Fruit fly (Drosophila melanogaster) whole organism, embryonic: Measurements from ENCODE around the gene Ns4.

Experiments
- Atf6 ChIP-seq: fragments of 200-800 bp; sonication (Bioruptor generic); IDR thresholded peaks from 2 replicates; pipeline ENCODE4 v1.3.6; 2022; ENCODE audit warnings: missing biosample characterization, missing genetic modification characterization
- Blimp-1 ChIP-seq: fragments of 200-800 bp; sonication (Bioruptor generic); optimal IDR thresholded peaks from 3 replicates; lab custom pipeline; 2018; ENCODE audit warnings: missing biosample characterization, missing genetic modification characterization, mild to moderate bottlenecking, moderate library complexity, missing genetic modification reagents
- CG10979 ChIP-seq: fragments of 200-800 bp; sonication (Bioruptor generic); optimal IDR thresholded peaks from 2 replicates; lab custom pipeline; 2018; ENCODE audit warnings: missing biosample characterization, mild to moderate bottlenecking, missing genetic modification characterization, moderate library complexity
- CG13775 ChIP-seq: fragments of 200-800 bp; sonication (Bioruptor generic); optimal IDR thresholded peaks from 3 replicates; lab custom pipeline; 2017; ENCODE audit warnings: missing biosample characterization, mild to moderate bottlenecking, missing genetic modification characterization
- CG14667 ChIP-seq: fragments of 200-800 bp; sonication (Bioruptor generic); IDR thresholded peaks from 2 replicates; pipeline ENCODE4 v1.3.6; 2022; ENCODE audit warnings: missing biosample characterization, missing genetic modification characterization
- CG15269 ChIP-seq: fragments of 200-800 bp; sonication (Bioruptor generic); optimal IDR thresholded peaks from 2 replicates; lab custom pipeline; 2018; ENCODE audit warnings: missing biosample characterization, mild to moderate bottlenecking, missing genetic modification characterization, moderate library complexity
- CG1603 ChIP-seq: fragments of 200-800 bp; sonication (Bioruptor generic); optimal IDR thresholded peaks from 2 replicates; lab custom pipeline; 2019; ENCODE audit warnings: missing biosample characterization, mild to moderate bottlenecking, missing genetic modification characterization, moderate library complexity
- CG16779 ChIP-seq: fragments of 200-800 bp; sonication (Bioruptor generic); IDR thresholded peaks from 2 replicates; pipeline ENCODE4 v1.3.6; 2022; ENCODE audit warnings: missing biosample characterization, missing genetic modification characterization
- CG17328 ChIP-seq: fragments of 200-800 bp; sonication (Bioruptor generic); IDR thresholded peaks from 2 replicates; pipeline ENCODE4 v1.3.6; 2022; ENCODE audit warnings: missing biosample characterization, missing genetic modification characterization
- CG30431 ChIP-seq: fragments of 200-800 bp; sonication (Bioruptor generic); optimal IDR thresholded peaks from 2 replicates; lab custom pipeline; 2017; ENCODE audit warnings: missing biosample characterization, missing genetic modification characterization
- CG32772 ChIP-seq: fragments of 200-800 bp; sonication (Bioruptor generic); IDR thresholded peaks from 2 replicates; pipeline ENCODE4 v1.3.6; 2022; ENCODE audit warnings: missing biosample characterization, missing genetic modification characterization
- CG3847 ChIP-seq: fragments of 200-800 bp; sonication (Bioruptor generic); IDR thresholded peaks from 2 replicates; pipeline ENCODE4 v1.3.6; 2022; ENCODE audit warnings: missing biosample characterization, missing genetic modification characterization
- CG4424 ChIP-seq: fragments of 200-800 bp; sonication (Bioruptor generic); optimal IDR thresholded peaks from 3 replicates; lab custom pipeline; 2016; ENCODE audit warnings: missing biosample characterization, missing genetic modification characterization
- CG4820 ChIP-seq: fragments of 200-800 bp; sonication (Bioruptor generic); optimal IDR thresholded peaks from 3 replicates; lab custom pipeline; 2016; ENCODE audit warnings: missing biosample characterization, missing genetic modification characterization
- CG7786 ChIP-seq: fragments of 200-800 bp; sonication (Bioruptor generic); optimal IDR thresholded peaks from 2 replicates; lab custom pipeline; 2016; ENCODE audit warnings: missing biosample characterization, missing genetic modification characterization
- CG8388 ChIP-seq: fragments of 200-800 bp; sonication (Bioruptor generic); optimal IDR thresholded peaks from 2 replicates; lab custom pipeline; 2019; ENCODE audit warnings: missing biosample characterization, mild to moderate bottlenecking, missing genetic modification characterization, moderate library complexity
- CG8765 ChIP-seq: fragments of 200-800 bp; sonication (Bioruptor generic); IDR thresholded peaks from 2 replicates; pipeline ENCODE4 v1.3.6; 2022; ENCODE audit warnings: missing biosample characterization, missing genetic modification characterization
- CG9609 ChIP-seq: fragments of 200-800 bp; sonication (Bioruptor generic); optimal IDR thresholded peaks from 3 replicates; lab custom pipeline; 2016; ENCODE audit warnings: missing biosample characterization, missing genetic modification characterization
- CG9727 ChIP-seq: fragments of 200-800 bp; sonication (Bioruptor generic); optimal IDR thresholded peaks from 3 replicates; lab custom pipeline; 2017; ENCODE audit warnings: missing biosample characterization, mild to moderate bottlenecking, missing genetic modification characterization
- Dll ChIP-seq: fragments of 200-800 bp; sonication (Bioruptor generic); IDR thresholded peaks from 4 replicates; pipeline ENCODE4 v1.3.6; 2022; ENCODE audit warnings: missing biosample characterization, missing genetic modification characterization; ENCODE audit not compliant: partially characterized antibody
- Doc2 ChIP-seq: fragments of 200-800 bp; sonication (Bioruptor generic); IDR thresholded peaks from 2 replicates; pipeline ENCODE4 v1.3.6; 2022; ENCODE audit warnings: missing biosample characterization, missing genetic modification characterization
- Drgx ChIP-seq: fragments of 200-800 bp; sonication (Bioruptor generic); IDR thresholded peaks from 2 replicates; pipeline ENCODE4 v1.3.6; 2022; ENCODE audit warnings: missing biosample characterization, missing genetic modification characterization
- Ets65A ChIP-seq: fragments of 200-800 bp; sonication (Bioruptor generic); peaks from one replicate; lab custom pipeline; 2016; ENCODE audit warnings: missing biosample characterization, missing genetic modification characterization
- Gug ChIP-seq: fragments of 200-800 bp; sonication (Bioruptor generic); IDR thresholded peaks from 4 replicates; pipeline ENCODE4 v1.3.6; 2022; ENCODE audit warnings: missing biosample characterization, missing genetic modification characterization
- Nf-YC ChIP-seq: fragments of 200-800 bp; optimal IDR thresholded peaks from 3 replicates; lab custom pipeline; 2019; ENCODE audit warnings: missing biosample characterization, mild to moderate bottlenecking, missing genetic modification characterization, moderate library complexity
- Pdp1 ChIP-seq, 2 experiments: fragments of 200-800 bp; sonication (Bioruptor generic); optimal IDR thresholded peaks; 3 replicates each; lab custom pipeline; 2016; ENCODE audit warnings: missing biosample characterization in 2 of 2, missing genetic modification characterization in 2 of 2, mild to moderate bottlenecking in 1 of 2, moderate library complexity in 1 of 2
- Xbp1 ChIP-seq: fragments of 200-800 bp; sonication (Bioruptor generic); optimal IDR thresholded peaks from 3 replicates; lab custom pipeline; 2016; ENCODE audit warnings: missing biosample characterization, mild to moderate bottlenecking, missing genetic modification characterization
- Xrp1 ChIP-seq: fragments of 200-800 bp; sonication (Bioruptor generic); IDR thresholded peaks from 2 replicates; pipeline ENCODE4 v1.3.6; 2022; ENCODE audit warnings: missing biosample characterization, missing genetic modification characterization
- YL-1 ChIP-seq: fragments of 200-800 bp; sonication (Bioruptor generic); optimal IDR thresholded peaks from 3 replicates; lab custom pipeline; 2017; ENCODE audit warnings: missing biosample characterization, mild to moderate bottlenecking, missing genetic modification characterization
- az2 ChIP-seq: fragments of 200-800 bp; sonication (Bioruptor generic); optimal IDR thresholded peaks from 3 replicates; lab custom pipeline; 2016; ENCODE audit warnings: missing biosample characterization, missing genetic modification characterization
- chif ChIP-seq, 2 experiments: fragments of 200-800 bp; sonication (Bioruptor generic); optimal IDR thresholded peaks; 3 replicates each; lab custom pipeline; 2016; ENCODE audit warnings: missing biosample characterization in 2 of 2, missing genetic modification characterization in 2 of 2
- ci ChIP-seq: fragments of 200-800 bp; sonication (Bioruptor generic); IDR thresholded peaks from 3 replicates; pipeline ENCODE4 v1.3.6; 2022; ENCODE audit warnings: missing biosample characterization, missing genetic modification characterization
- dmrt11E ChIP-seq: fragments of 200-800 bp; sonication (Bioruptor generic); optimal IDR thresholded peaks from 3 replicates; lab custom pipeline; 2018; ENCODE audit warnings: missing biosample characterization, mild to moderate bottlenecking, missing genetic modification characterization, moderate library complexity
- fd96Cb ChIP-seq: fragments of 200-800 bp; sonication (Bioruptor generic); optimal IDR thresholded peaks from 2 replicates; lab custom pipeline; 2018; ENCODE audit warnings: missing biosample characterization, mild to moderate bottlenecking, missing genetic modification characterization, moderate library complexity
- ken ChIP-seq: fragments of 200-800 bp; sonication (Bioruptor generic); IDR thresholded peaks from 3 replicates; pipeline ENCODE4 v1.3.6; 2022; ENCODE audit warnings: missing biosample characterization, missing genetic modification characterization
- lov ChIP-seq, 2 experiments: fragments of 200-800 bp in 1 of 2; fragments of >200 bp in 1 of 2; sonication (Bioruptor generic) in 1 of 2; IDR thresholded peaks in 1 of 2; optimal IDR thresholded peaks in 1 of 2; 2 replicates in 1 of 2; 3 replicates in 1 of 2; pipeline versions ENCODE4 v1.3.6 to Lab custom; 2017 to 2022; ENCODE audit warnings: missing biosample characterization in 1 of 2, missing genetic modification characterization in 1 of 2
- nmo ChIP-seq: fragments of 200-800 bp; sonication (Bioruptor generic); optimal IDR thresholded peaks from 2 replicates; lab custom pipeline; 2018; ENCODE audit warnings: missing biosample characterization, mild to moderate bottlenecking, missing genetic modification characterization, moderate library complexity
- otp ChIP-seq: fragments of 200-800 bp; sonication (Bioruptor generic); IDR thresholded peaks from 3 replicates; pipeline ENCODE4, ENCODE4 v1.3.6; 2022; ENCODE audit warnings: missing biosample characterization, missing genetic modification characterization
- pnt ChIP-seq: fragments of 200-800 bp; sonication (Bioruptor generic); optimal IDR thresholded peaks from 3 replicates; lab custom pipeline; 2016; ENCODE audit warnings: missing biosample characterization, missing genetic modification characterization
- prd ChIP-seq, 3 experiments: fragments of >200 bp in 2 of 3; fragments of 200-800 bp in 1 of 3; sonication (Bioruptor generic) in 1 of 3; optimal IDR thresholded peaks in 2 of 3; IDR thresholded peaks in 1 of 3; 2 replicates in 2 of 3; 3 replicates in 1 of 3; pipeline versions ENCODE4 v1.3.6 to Lab custom; 2017 to 2022; ENCODE audit warnings: missing biosample characterization in 1 of 3, missing genetic modification characterization in 1 of 3
- run ChIP-seq: fragments of 200-800 bp; sonication (Bioruptor generic); optimal IDR thresholded peaks from 3 replicates; lab custom pipeline; 2018; ENCODE audit warnings: missing biosample characterization, mild to moderate bottlenecking, missing genetic modification characterization
- sens ChIP-seq: fragments of 200-800 bp; sonication (Bioruptor generic); peaks from one replicate; lab custom pipeline; 2016; ENCODE audit warnings: missing biosample characterization, missing genetic modification characterization
- sisA ChIP-seq: fragments of 200-800 bp; sonication (Bioruptor generic); IDR thresholded peaks from 2 replicates; pipeline ENCODE4 v1.3.6; 2022; ENCODE audit warnings: missing biosample characterization, missing genetic modification characterization
- stwl ChIP-seq: fragments of 200-800 bp; sonication (Bioruptor generic); optimal IDR thresholded peaks from 3 replicates; lab custom pipeline; 2018; ENCODE audit warnings: missing biosample characterization, mild to moderate bottlenecking, missing genetic modification characterization, moderate library complexity
- vvl ChIP-seq: fragments of 200-800 bp; sonication (Bioruptor generic); IDR thresholded peaks from 2 replicates; pipeline ENCODE4 v1.3.6; 2022; ENCODE audit warnings: missing biosample characterization, missing genetic modification characterization
- zen ChIP-seq: fragments of 200-800 bp; sonication (Bioruptor generic); optimal IDR thresholded peaks from 3 replicates; lab custom pipeline; 2018; ENCODE audit warnings: missing biosample characterization, mild to moderate bottlenecking, missing genetic modification characterization, moderate library complexity

The Ns4 gene

DNA sequence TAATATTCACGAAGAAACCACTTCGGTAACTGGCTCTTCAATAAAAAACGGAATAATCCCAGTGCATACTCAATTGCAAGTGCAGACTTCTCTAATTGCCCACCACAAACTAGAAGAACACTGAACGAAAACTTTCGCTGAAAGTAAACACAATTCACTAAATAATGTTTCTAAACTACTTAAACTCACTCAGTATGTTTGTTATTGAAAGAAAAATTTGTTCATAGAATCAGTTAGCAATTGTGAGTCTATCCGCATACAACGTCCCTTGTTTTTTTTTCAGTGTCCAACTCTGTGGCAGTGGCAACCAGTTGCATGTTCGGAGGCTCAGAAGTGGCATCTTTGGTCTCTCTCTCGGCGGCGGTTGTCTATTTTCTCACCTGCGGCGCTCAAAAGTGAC is 30.8 kb upstream of the Ns4 start:
- TF ChIP-seq nmo (GFP tag; lab: Kevin White, UChicago) (peak; percentile 8), YL-1 (GFP tag; lab: Kevin White, UChicago) (no peak), dmrt11E (tag; lab: Kevin White, UChicago) (peak; percentile 49), vvl (0 out of 2 replicates have a peak, but pooled peaks have one; percentile 44), CG15269 (tag; lab: Kevin White, UChicago) (no peak), Pdp1 (GFP tag; optimal IDR thresholded peaks at IDR 0.05; lab: Kevin White, UChicago) (no peak), CG9609 (GFP tag; lab: Kevin White, UChicago) (peak; percentile 2), zen (tag; lab: Kevin White, UChicago) (peak; percentile 42), Gug (no peak), CG7786 (GFP tag; lab: Kevin White, UChicago) (no peak), CG4424 (peak; percentile 11), Atf6 (GFP tag; lab: Robert Waterston, UW) (no peak), Ets65A (GFP tag; lab: Kevin White, UChicago) (peak; percentile 34), fd96Cb (peak; percentile 22), CG10979 (tag; lab: Kevin White, UChicago) (peak; percentile 40), Xbp1 (peak; percentile 15), CG8765 (0 out of 2 replicates have a peak, but pooled peaks have one; percentile 32), chif (GFP tag; optimal IDR thresholded peaks at IDR 0.05; lab: Kevin White, UChicago) (peak; percentile 17 to 21), sisA (GFP tag; lab: Robert Waterston, UW) (peak; percentile 33; the same call in 1 of the 2 replicates), CG4820 (GFP tag; lab: Kevin White, UChicago) (peak; percentile 23), CG8388 (GFP tag; lab: Kevin White, UChicago) (peak; percentile 32), run (tag; lab: Kevin White, UChicago) (no peak), Doc2 (no peak), Drgx (GFP tag; lab: Robert Waterston, UW) (peak; percentile 89), Xrp1 (GFP tag; lab: Robert Waterston, UW) (peak; percentile 60), Dll (GFP tag; lab: Robert Waterston, UW) (no peak), pnt (GFP tag; lab: Kevin White, UChicago) (peak; percentile 20), CG30431 (GFP tag; lab: Kevin White, UChicago) (peak; percentile 13), lov (optimal IDR thresholded peaks at IDR 0.05; lab: Kevin White, UChicago) (no peak), lov (GFP tag; IDR thresholded peaks at IDR 0.05; lab: Robert Waterston, UW) (no peak), CG13775 (GFP tag; lab: Kevin White, UChicago) (no peak), Blimp-1 (GFP tag; lab: Kevin White, UChicago) (peak; percentile 39), stwl (tag; lab: Kevin White, UChicago) (no peak), CG1603 (tag; lab: Kevin White, UChicago) (peak; percentile 54), CG16779 (GFP tag; lab: Robert Waterston, UW) (no peak), otp (GFP tag; lab: Robert Waterston, UW) (peak; percentile 48; the same call in 1 of the 3 replicates), ken (no peak), CG32772 (GFP tag; lab: Robert Waterston, UW) (0 out of 2 replicates have a peak, but pooled peaks have one; percentile 52), CG14667 (GFP tag; lab: Robert Waterston, UW) (0 out of 2 replicates have a peak, but pooled peaks have one; percentile 11), Nf-YC (tag; lab: Kevin White, UChicago) (no peak), prd (optimal IDR thresholded peaks at IDR 0.05; lab: Kevin White, UChicago) (no peak), prd (GFP tag; IDR thresholded peaks at IDR 0.05; lab: Robert Waterston, UW) (peak; percentile 59; the same call in 2 of the 3 replicates), CG9727 (GFP tag; lab: Kevin White, UChicago) (peak; percentile 17), CG17328 (GFP tag; lab: Robert Waterston, UW) (peak; percentile 12; the same call in 1 of the 2 replicates), az2 (GFP tag; lab: Kevin White, UChicago) (peak; percentile 16), CG3847 (GFP tag; lab: Robert Waterston, UW) (no peak), sens (GFP tag; lab: Kevin White, UChicago) (peak; percentile 39), ci (no peak)
- TF ChIP-seq, all 482 proteins: peak for 29
